Worm (Caenorhabditis elegans) whole organism, L4 larva: ENCODE data around the gene rpb-2.

Experiments used
- F49E8.2 ChIP-seq: sonication (generic microtip); optimal IDR thresholded peaks from 2 replicates; lab custom pipeline; 2016; ENCODE audit warnings: missing compliant biosample characterization, mild to moderate bottlenecking, missing genetic modification characterization, borderline replicate concordance
- Y48G9A.11 ChIP-seq: fragments of 200-800 bp; sonication (Bioruptor generic); IDR thresholded peaks from 2 replicates; pipeline ENCODE4 v1.3.6; 2022; ENCODE audit warnings: missing genetic modification reagents, missing genetic modification characterization, missing compliant biosample characterization
- ZK337.2 ChIP-seq: fragments of 200-800 bp; sonication (Bioruptor generic); IDR thresholded peaks from 2 replicates; pipeline ENCODE4 v1.3.6; 2022; ENCODE audit warnings: missing genetic modification reagents, missing genetic modification characterization, missing compliant biosample characterization
- aha-1 ChIP-seq: fragments of 150-350 bp; peaks from one replicate; lab custom pipeline; 2014; ENCODE audit warnings: missing biosample characterization, missing genetic modification characterization
- arid-1 ChIP-seq: fragments of 200-800 bp; sonication (Bioruptor generic); conservative IDR thresholded peaks from 2 replicates; pipeline ENCODE4 v1.3.6; 2022; ENCODE audit warnings: missing genetic modification reagents, missing genetic modification characterization, missing compliant biosample characterization
- attf-4 ChIP-seq: sonication (generic microtip); optimal IDR thresholded peaks from 3 replicates; lab custom pipeline; 2017; ENCODE audit warnings: missing biosample characterization, missing genetic modification characterization
- ceh-20 ChIP-seq: fragments of 200-800 bp; sonication (Bioruptor generic); IDR thresholded peaks from 2 replicates; pipeline ENCODE4 v1.3.6; 2022; ENCODE audit warnings: missing genetic modification reagents, missing genetic modification characterization, missing compliant biosample characterization
- ceh-62 ChIP-seq: sonication (generic microtip); optimal IDR thresholded peaks from 2 replicates; lab custom pipeline; 2017; ENCODE audit warnings: missing biosample characterization, missing genetic modification characterization
- ceh-82 ChIP-seq: sonication (generic microtip); optimal IDR thresholded peaks from 2 replicates; lab custom pipeline; 2017; ENCODE audit warnings: missing biosample characterization, missing genetic modification characterization
- cey-2 ChIP-seq: sonication (generic microtip); optimal IDR thresholded peaks from 3 replicates; lab custom pipeline; 2017; ENCODE audit warnings: missing genetic modification characterization, mild to moderate bottlenecking, missing compliant biosample characterization, antibody characterized with exemption, borderline replicate concordance; ENCODE audit not compliant: insufficient read depth
- ctbp-1 ChIP-seq: fragments of 200-800 bp; sonication (Bioruptor generic); IDR thresholded peaks from 2 replicates; pipeline ENCODE4 v1.3.6; 2022; ENCODE audit warnings: missing genetic modification reagents, missing genetic modification characterization, missing compliant biosample characterization
- daf-12 ChIP-seq: fragments of 150-350 bp; optimal IDR thresholded peaks from 2 replicates; lab custom pipeline; 2014; ENCODE audit warnings: missing biosample characterization, missing genetic modification reagents, missing genetic modification characterization
- daf-16 ChIP-seq, 3 experiments: sonication (generic microtip); optimal IDR thresholded peaks; 2 replicates each; lab custom pipeline; 2016 to 2017; ENCODE audit warnings: missing genetic modification characterization in 3 of 3, missing genetic modification reagents in 3 of 3, mild to moderate bottlenecking in 2 of 3, missing compliant biosample characterization in 2 of 3, missing biosample characterization in 1 of 3, moderate library complexity in 1 of 3
- daf-19 ChIP-seq: fragments of 200-800 bp; sonication (Bioruptor generic); conservative IDR thresholded peaks from 2 replicates; pipeline ENCODE4 v1.3.6; 2022; ENCODE audit warnings: missing genetic modification characterization, missing compliant biosample characterization
- dmd-8 ChIP-seq: fragments of 200-800 bp; sonication (Bioruptor generic); IDR thresholded peaks from 2 replicates; pipeline ENCODE4 v1.3.6; 2022; ENCODE audit warnings: missing genetic modification characterization, missing compliant biosample characterization
- dmd-9 ChIP-seq: fragments of 200-800 bp; sonication (Bioruptor generic); IDR thresholded peaks from 2 replicates; pipeline ENCODE4 v1.3.6; 2022; ENCODE audit warnings: missing genetic modification reagents, missing genetic modification characterization, missing compliant biosample characterization
- dpl-1 ChIP-seq: fragments of 150-350 bp; optimal IDR thresholded peaks from 2 replicates; lab custom pipeline; 2014; ENCODE audit warnings: missing biosample characterization, missing genetic modification reagents, missing genetic modification characterization
- duxl-1 ChIP-seq: sonication (generic microtip); optimal IDR thresholded peaks from 2 replicates; lab custom pipeline; 2016; ENCODE audit warnings: mild to moderate bottlenecking, missing genetic modification characterization, moderate library complexity, missing compliant biosample characterization; ENCODE audit not compliant: poor library complexity
- egl-27 ChIP-seq: sonication (generic microtip); optimal IDR thresholded peaks from 3 replicates; lab custom pipeline; 2017; ENCODE audit warnings: missing biosample characterization, missing genetic modification reagents, missing genetic modification characterization
- egl-43 ChIP-seq: fragments of 200-800 bp; sonication (Bioruptor generic); IDR thresholded peaks from 2 replicates; pipeline ENCODE4 v1.3.6; 2022; ENCODE audit warnings: missing genetic modification reagents, missing genetic modification characterization, missing compliant biosample characterization
- fos-1 ChIP-seq: fragments of 150-350 bp; optimal IDR thresholded peaks from 2 replicates; lab custom pipeline; 2014; ENCODE audit warnings: missing biosample characterization, missing genetic modification characterization
- gei-8 ChIP-seq: fragments of 200-800 bp; sonication (Bioruptor generic); optimal IDR thresholded peaks from 2 replicates; lab custom pipeline; 2018; ENCODE audit warnings: mild to moderate bottlenecking, missing genetic modification characterization, missing compliant biosample characterization
- hif-1 ChIP-seq, 2 experiments: sonication (generic microtip); optimal IDR thresholded peaks; 2 replicates each; lab custom pipeline; 2016 to 2017; ENCODE audit warnings: missing compliant biosample characterization in 2 of 2, missing genetic modification characterization in 2 of 2, missing genetic modification reagents in 2 of 2, missing genotype in 2 of 2, mild to moderate bottlenecking in 1 of 2
- hlh-11 ChIP-seq: fragments of 200-800 bp; sonication (Bioruptor generic); optimal IDR thresholded peaks from 2 replicates; lab custom pipeline; 2018; ENCODE audit warnings: mild to moderate bottlenecking, missing genetic modification characterization, missing compliant biosample characterization
- hlh-30 ChIP-seq: sonication (generic microtip); optimal IDR thresholded peaks from 2 replicates; lab custom pipeline; 2017; ENCODE audit warnings: antibody characterized with exemption, mild to moderate bottlenecking, missing genetic modification characterization, missing compliant biosample characterization; ENCODE audit not compliant: insufficient read depth
- hmg-1.1 ChIP-seq: fragments of 200-800 bp; sonication (Bioruptor generic); IDR thresholded peaks from 2 replicates; pipeline ENCODE4 v1.3.6; 2022; ENCODE audit warnings: missing genetic modification reagents, missing genetic modification characterization, missing compliant biosample characterization
- lim-7 ChIP-seq: fragments of 200-800 bp; sonication (Bioruptor generic); IDR thresholded peaks from 2 replicates; pipeline ENCODE4 v1.3.6; 2022; ENCODE audit warnings: missing genetic modification characterization, missing compliant biosample characterization
- lin-1 ChIP-seq: fragments of 200-800 bp; sonication (Bioruptor generic); IDR thresholded peaks from 2 replicates; pipeline ENCODE4 v1.3.6; 2022; ENCODE audit warnings: missing genetic modification reagents, missing genetic modification characterization, missing compliant biosample characterization
- lin-13 ChIP-seq: fragments of 150-350 bp; optimal IDR thresholded peaks from 2 replicates; lab custom pipeline; 2014; ENCODE audit warnings: missing biosample characterization, missing genetic modification reagents, missing genetic modification characterization
- lin-29 ChIP-seq: fragments of 200-800 bp; sonication (Bioruptor generic); IDR thresholded peaks from 2 replicates; pipeline ENCODE4 v1.3.6; 2022; ENCODE audit warnings: missing genetic modification reagents, missing genetic modification characterization, missing compliant biosample characterization
- lin-39 ChIP-seq: fragments of 150-350 bp; optimal IDR thresholded peaks from 2 replicates; lab custom pipeline; 2014; ENCODE audit warnings: missing biosample characterization, missing genetic modification reagents, missing genetic modification characterization
- lir-3 ChIP-seq: sonication (generic microtip); optimal IDR thresholded peaks from 2 replicates; lab custom pipeline; 2016; ENCODE audit warnings: mild to moderate bottlenecking, missing genetic modification characterization, missing compliant biosample characterization
- madf-5 ChIP-seq, 2 experiments: fragments of 200-800 bp; sonication (Bioruptor generic); IDR thresholded peaks; 2 replicates each; pipeline ENCODE4 v1.3.6; 2022; ENCODE audit warnings: missing compliant biosample characterization in 2 of 2, missing genetic modification characterization in 2 of 2
- madf-9 ChIP-seq: fragments of 200-800 bp; sonication (Bioruptor generic); conservative IDR thresholded peaks from 2 replicates; pipeline ENCODE4 v1.3.6; 2022; ENCODE audit warnings: missing genetic modification reagents, missing genetic modification characterization, missing compliant biosample characterization
- mdl-1 ChIP-seq, 2 experiments: fragments of 150-350 bp in 1 of 2; sonication (generic microtip) in 1 of 2; optimal IDR thresholded peaks; 2 replicates each; lab custom pipeline; 2014 to 2017; ENCODE audit warnings: missing biosample characterization in 2 of 2, missing genetic modification characterization in 2 of 2
- mdt-29 ChIP-seq: fragments of 200-800 bp; sonication (Bioruptor generic); IDR thresholded peaks from 2 replicates; pipeline ENCODE4 v1.3.6; 2022; ENCODE audit warnings: missing genetic modification reagents, missing genetic modification characterization, missing compliant biosample characterization
- mep-1 ChIP-seq: fragments of 150-350 bp; sonication (generic microtip); optimal IDR thresholded peaks from 3 replicates; lab custom pipeline; 2014; ENCODE audit warnings: missing biosample characterization, missing genetic modification characterization
- mes-2 ChIP-seq: sonication (generic microtip); optimal IDR thresholded peaks from 2 replicates; lab custom pipeline; 2016; ENCODE audit warnings: missing genotype, mild to moderate bottlenecking, missing genetic modification characterization, missing compliant biosample characterization; ENCODE audit not compliant: poor library complexity, severe bottlenecking
- nhr-102 ChIP-seq: sonication (generic microtip); optimal IDR thresholded peaks from 2 replicates; lab custom pipeline; 2016; ENCODE audit warnings: mild to moderate bottlenecking, missing genetic modification characterization, moderate library complexity, missing compliant biosample characterization
- nhr-11 ChIP-seq: fragments of 150-350 bp; optimal IDR thresholded peaks from 2 replicates; lab custom pipeline; 2014; ENCODE audit warnings: missing biosample characterization, missing genetic modification characterization
- nhr-237 ChIP-seq: sonication (generic microtip); optimal IDR thresholded peaks from 2 replicates; lab custom pipeline; 2017; ENCODE audit warnings: missing biosample characterization, missing genetic modification characterization
- nhr-28 ChIP-seq: fragments of 150-350 bp; optimal IDR thresholded peaks from 2 replicates; lab custom pipeline; 2014; ENCODE audit warnings: missing biosample characterization, missing genetic modification characterization
- nhr-42 ChIP-seq: fragments of 200-800 bp; sonication (Bioruptor generic); IDR thresholded peaks from 2 replicates; pipeline ENCODE4 v1.3.6; 2022; ENCODE audit warnings: missing genetic modification characterization, missing compliant biosample characterization
- nhr-76 ChIP-seq: fragments of 150-350 bp; optimal IDR thresholded peaks from 2 replicates; lab custom pipeline; 2014; ENCODE audit warnings: missing biosample characterization, missing genetic modification characterization
- php-3 ChIP-seq: fragments of 200-800 bp; sonication (Bioruptor generic); IDR thresholded peaks from 2 replicates; pipeline ENCODE4 v1.3.6; 2022; ENCODE audit warnings: missing genetic modification reagents, missing genetic modification characterization, missing compliant biosample characterization
- pqm-1 ChIP-seq: sonication (generic microtip); optimal IDR thresholded peaks from 2 replicates; lab custom pipeline; 2017; ENCODE audit warnings: missing biosample characterization, missing genetic modification characterization
- rbr-2 ChIP-seq: sonication (generic microtip); optimal IDR thresholded peaks from 2 replicates; lab custom pipeline; 2016; ENCODE audit warnings: missing genotype, missing genetic modification characterization, missing compliant biosample characterization
- set-16 ChIP-seq: fragments of 200-800 bp; sonication (Bioruptor generic); IDR thresholded peaks from 2 replicates; pipeline ENCODE4 v1.3.6; 2022; ENCODE audit warnings: missing genetic modification reagents, missing genetic modification characterization, missing compliant biosample characterization

Gene rpb-2

ce11 chrIII:4944213-4944612, 4.8 kb downstream of the rpb-2 start, which contains the start of gene ntl-9:
Gene ntl-9, plus strand, starts transcription at chrIII:4944513.
- no peak for TF ChIP-seq ceh-82 (tag; lab: Kevin White, UChicago)
- TF ChIP-seq dmd-9 (GFP tag; lab: Robert Waterston, UW) = no peak
- no peak for TF ChIP-seq duxl-1 (tag; lab: Kevin White, UChicago)
- no peak for TF ChIP-seq mdt-29 (GFP tag; lab: Robert Waterston, UW)
- no peak for TF ChIP-seq rbr-2 (tag; lab: Kevin White, UChicago)
- no peak for TF ChIP-seq attf-4 (tag; lab: Kevin White, UChicago)
- TF ChIP-seq lin-29 (GFP tag; lab: Robert Waterston, UW) = no peak
- TF ChIP-seq, all 104 proteins: peak for 0

ce11 chrIII:4947352-4947751, 8.0 kb downstream of the rpb-2 start:
- no peak for TF ChIP-seq egl-27 (tag; lab: Kevin White, UChicago)
- no peak for TF ChIP-seq lir-3
- TF ChIP-seq dmd-9 (GFP tag; lab: Robert Waterston, UW) = no peak
- TF ChIP-seq Y48G9A.11 (GFP tag; lab: Robert Waterston, UW) = 0 out of 2 replicates have a peak, but pooled peaks have one; percentile 10
- peak; percentile 38; the same call in 1 of the 2 replicates for TF ChIP-seq hmg-1.1 (GFP tag; lab: Robert Waterston, UW)
- TF ChIP-seq daf-19 = no peak
- TF ChIP-seq hlh-30 (tag; lab: Kevin White, UChicago) = peak; percentile 82
- TF ChIP-seq nhr-76 = no peak
- no peak for TF ChIP-seq nhr-237
- TF ChIP-seq fos-1 (tag; lab: Kevin White, UChicago) = no peak
- TF ChIP-seq ctbp-1 (GFP tag; lab: Robert Waterston, UW) = 0 out of 2 replicates have a peak, but pooled peaks have one; percentile 30
- peak; percentile 11 for TF ChIP-seq gei-8
- no peak for TF ChIP-seq dmd-8 (GFP tag; lab: Robert Waterston, UW)
- peak; percentile 82 for TF ChIP-seq set-16
- no peak for TF ChIP-seq arid-1 (GFP tag; lab: Robert Waterston, UW)
- TF ChIP-seq mes-2 (tag; lab: Kevin White, UChicago) = peak; percentile 37
- no peak for TF ChIP-seq madf-5 (GFP tag; IDR thresholded peaks at IDR 0.05; lab: Robert Waterston, UW)
- TF ChIP-seq rbr-2 (tag; lab: Kevin White, UChicago) = peak; percentile 23
- TF ChIP-seq nhr-42 = 0 out of 2 replicates have a peak, but pooled peaks have one; percentile 27
- no peak for TF ChIP-seq dpl-1 (GFP tag; lab: Kevin White, UChicago)
- peak; percentile 11 to 34 for TF ChIP-seq mdl-1 (tag; optimal IDR thresholded peaks at IDR 0.05; lab: Kevin White, UChicago)
- TF ChIP-seq madf-9 = peak; percentile 78
- peak; percentile 98 for TF ChIP-seq aha-1 (tag; lab: Kevin White, UChicago)
- TF ChIP-seq daf-16 (GFP tag; optimal IDR thresholded peaks at IDR 0.05; lab: Kevin White, UChicago) = no peak
- TF ChIP-seq daf-16 (tag; optimal IDR thresholded peaks at IDR 0.05; lab: Kevin White, UChicago) = no peak
- TF ChIP-seq lin-39 = no peak
- no peak for TF ChIP-seq nhr-28 (tag; lab: Kevin White, UChicago)
- TF ChIP-seq nhr-11 (tag; lab: Kevin White, UChicago) = no peak
- peak; percentile 27 for TF ChIP-seq mep-1 (tag; lab: Kevin White, UChicago)
- peak; percentile 42; the same call in 1 of the 2 replicates for TF ChIP-seq egl-43
- peak; percentile 36 for TF ChIP-seq hlh-11 (tag; lab: Kevin White, UChicago)
- TF ChIP-seq nhr-102 (tag; lab: Kevin White, UChicago) = no peak
- TF ChIP-seq, all 104 proteins: peak for 15

ce11 chrIII:4948631-4949030, 9.3 kb downstream of the rpb-2 start:
- no peak for TF ChIP-seq ceh-20 (GFP tag; lab: Robert Waterston, UW)
- no peak for TF ChIP-seq php-3 (GFP tag; lab: Robert Waterston, UW)
- TF ChIP-seq madf-9 = peak; percentile 99
- TF ChIP-seq hif-1 (tag; optimal IDR thresholded peaks at IDR 0.05; lab: Kevin White, UChicago) = peak in 1 of 2 experiments; percentile 18
- no peak for TF ChIP-seq ceh-82 (tag; lab: Kevin White, UChicago)
- TF ChIP-seq lin-13 = no peak
- no peak for TF ChIP-seq daf-12 (tag; lab: Kevin White, UChicago)
- no peak for TF ChIP-seq lin-1 (GFP tag; lab: Robert Waterston, UW)
- TF ChIP-seq cey-2 (tag; lab: Kevin White, UChicago) = no peak
- no peak for TF ChIP-seq F49E8.2 (tag; lab: Kevin White, UChicago)
- TF ChIP-seq ceh-62 (tag; lab: Kevin White, UChicago) = no peak
- no peak for TF ChIP-seq lim-7
- TF ChIP-seq aha-1 (tag; lab: Kevin White, UChicago) = peak; percentile 97
- no peak for TF ChIP-seq attf-4 (tag; lab: Kevin White, UChicago)
- no peak for TF ChIP-seq ZK337.2 (GFP tag; lab: Robert Waterston, UW)
- TF ChIP-seq egl-43 = 0 out of 2 replicates have a peak, but pooled peaks have one; percentile 55
- TF ChIP-seq pqm-1 = no peak
